Fruit fly (Drosophila melanogaster) whole organism, embryonic: ENCODE measurements around the gene CG7656.

ENCODE experiments used
- Abd-B ChIP-seq: fragments of 200-800 bp; sonication (Bioruptor generic); optimal IDR thresholded peaks from 2 replicates; lab custom pipeline; 2018; ENCODE audit warnings: missing biosample characterization, mild to moderate bottlenecking, missing genetic modification characterization, moderate library complexity
- B-H2 ChIP-seq: fragments of 200-800 bp; sonication (Bioruptor generic); optimal IDR thresholded peaks from 2 replicates; lab custom pipeline; 2018; ENCODE audit warnings: missing biosample characterization, mild to moderate bottlenecking, missing genetic modification characterization
- CG10543 ChIP-seq: fragments of 200-800 bp; sonication (Bioruptor generic); optimal IDR thresholded peaks from 3 replicates; lab custom pipeline; 2017; ENCODE audit warnings: missing biosample characterization, mild to moderate bottlenecking, missing genetic modification characterization, moderate library complexity
- CG12744 ChIP-seq: fragments of 200-800 bp; sonication (Bioruptor generic); optimal IDR thresholded peaks from 2 replicates; lab custom pipeline; 2016; ENCODE audit warnings: missing biosample characterization, missing genetic modification characterization
- CG14014 ChIP-seq: fragments of 200-800 bp; sonication (Bioruptor generic); IDR thresholded peaks from 2 replicates; pipeline ENCODE4 v1.3.6; 2022; ENCODE audit warnings: missing biosample characterization, missing genetic modification characterization
- CG16815 ChIP-seq: fragments of 200-800 bp; sonication (Bioruptor generic); optimal IDR thresholded peaks from 3 replicates; lab custom pipeline; 2017; ENCODE audit warnings: missing biosample characterization, mild to moderate bottlenecking, missing genetic modification characterization
- CG17186 ChIP-seq: fragments of 200-800 bp; sonication (Bioruptor generic); optimal IDR thresholded peaks from 3 replicates; lab custom pipeline; 2017; ENCODE audit warnings: missing biosample characterization, missing genetic modification reagents, missing genetic modification characterization
- CG17385 ChIP-seq: fragments of 200-800 bp; sonication (Bioruptor generic); optimal IDR thresholded peaks from 3 replicates; lab custom pipeline; 2018; ENCODE audit warnings: missing biosample characterization, mild to moderate bottlenecking, missing genetic modification characterization
- CG17802 ChIP-seq: fragments of 200-800 bp; sonication (Bioruptor generic); optimal IDR thresholded peaks from 2 replicates; lab custom pipeline; 2018; ENCODE audit warnings: missing biosample characterization, mild to moderate bottlenecking, missing genetic modification characterization, moderate library complexity
- CG18619 ChIP-seq: fragments of 200-800 bp; sonication (Bioruptor generic); optimal IDR thresholded peaks from 3 replicates; lab custom pipeline; 2017; ENCODE audit warnings: missing biosample characterization, mild to moderate bottlenecking, missing genetic modification characterization
- CG30403 ChIP-seq: fragments of 200-800 bp; sonication (Bioruptor generic); optimal IDR thresholded peaks from 3 replicates; lab custom pipeline; 2016; ENCODE audit warnings: missing biosample characterization, missing genetic modification characterization
- CG34224 ChIP-seq: fragments of 200-800 bp; sonication (Bioruptor generic); IDR thresholded peaks from 3 replicates; pipeline ENCODE4 v1.3.6; 2022; ENCODE audit warnings: missing biosample characterization, missing genetic modification characterization; ENCODE audit not compliant: partially characterized antibody
- CG43689 ChIP-seq: fragments of 200-800 bp; sonication (Bioruptor generic); IDR thresholded peaks from 2 replicates; pipeline ENCODE4 v1.3.6; 2022; ENCODE audit warnings: missing biosample characterization, missing genetic modification characterization
- CG7839 ChIP-seq: fragments of 200-800 bp; sonication (Bioruptor generic); optimal IDR thresholded peaks from 3 replicates; lab custom pipeline; 2018; ENCODE audit warnings: missing biosample characterization, mild to moderate bottlenecking, missing genetic modification characterization, moderate library complexity
- CG7987 ChIP-seq: fragments of 200-800 bp; sonication (Bioruptor generic); optimal IDR thresholded peaks from 2 replicates; lab custom pipeline; 2018; ENCODE audit warnings: missing biosample characterization, mild to moderate bottlenecking, missing genetic modification characterization, moderate library complexity
- CG9215 ChIP-seq: fragments of 200-800 bp; sonication (Bioruptor generic); IDR thresholded peaks from 2 replicates; pipeline ENCODE4 v1.3.6; 2022; ENCODE audit warnings: missing biosample characterization, missing genetic modification characterization
- CG9797 ChIP-seq: fragments of 200-800 bp; sonication (Bioruptor generic); optimal IDR thresholded peaks from 3 replicates; lab custom pipeline; 2018; ENCODE audit warnings: missing biosample characterization, mild to moderate bottlenecking, missing genetic modification characterization
- CTCF ChIP-seq: fragments of 200-800 bp; sonication (Bioruptor generic); optimal IDR thresholded peaks from 2 replicates; lab custom pipeline; 2017; ENCODE audit warnings: missing biosample characterization, mild to moderate bottlenecking, missing genetic modification characterization, moderate library complexity
- CoRest ChIP-seq: fragments of 200-800 bp; sonication (Bioruptor generic); optimal IDR thresholded peaks from 3 replicates; lab custom pipeline; 2018; ENCODE audit warnings: missing biosample characterization, mild to moderate bottlenecking, missing genetic modification characterization, moderate library complexity
- Doc3 ChIP-seq: fragments of 200-800 bp; sonication (Bioruptor generic); IDR thresholded peaks from 3 replicates; pipeline ENCODE4 v1.3.6; 2022; ENCODE audit warnings: missing biosample characterization, missing genetic modification characterization; ENCODE audit not compliant: partially characterized antibody
- H15 ChIP-seq: fragments of 200-800 bp; sonication (Bioruptor generic); IDR thresholded peaks from 3 replicates; pipeline ENCODE4 v1.3.6; 2022; ENCODE audit warnings: missing biosample characterization, missing genetic modification characterization
- Hey ChIP-seq: fragments of 200-800 bp; sonication (Bioruptor generic); optimal IDR thresholded peaks from 3 replicates; lab custom pipeline; 2018; ENCODE audit warnings: missing biosample characterization, mild to moderate bottlenecking, missing genetic modification characterization
- Hr51 ChIP-seq, 2 experiments: fragments of 200-800 bp; sonication (Bioruptor generic); optimal IDR thresholded peaks; 2 replicates in 1 of 2; 3 replicates in 1 of 2; lab custom pipeline; 2016 to 2018; ENCODE audit warnings: missing biosample characterization in 2 of 2, missing genetic modification characterization in 2 of 2, mild to moderate bottlenecking in 1 of 2, moderate library complexity in 1 of 2
- Max ChIP-seq: fragments of 200-800 bp; sonication (Bioruptor generic); optimal IDR thresholded peaks from 2 replicates; lab custom pipeline; 2016; ENCODE audit warnings: missing biosample characterization, mild to moderate bottlenecking, missing genetic modification characterization
- NC2α ChIP-seq: fragments of 200-800 bp; sonication (Bioruptor generic); optimal IDR thresholded peaks from 2 replicates; lab custom pipeline; 2016; ENCODE audit warnings: missing biosample characterization, missing genetic modification characterization
- NC2β ChIP-seq: fragments of 200-800 bp; sonication (Bioruptor generic); optimal IDR thresholded peaks from 2 replicates; lab custom pipeline; 2016; ENCODE audit warnings: missing biosample characterization, missing genetic modification characterization
- Side ChIP-seq: fragments of 200-800 bp; sonication (Bioruptor generic); optimal IDR thresholded peaks from 2 replicates; lab custom pipeline; 2016; ENCODE audit warnings: missing biosample characterization, missing genetic modification characterization
- Sox100B ChIP-seq: fragments of 200-800 bp; sonication (Bioruptor generic); optimal IDR thresholded peaks from 3 replicates; lab custom pipeline; 2018; ENCODE audit warnings: missing biosample characterization, mild to moderate bottlenecking, missing genetic modification characterization
- Sox102F ChIP-seq: fragments of 200-800 bp; sonication (Bioruptor generic); optimal IDR thresholded peaks from 2 replicates; lab custom pipeline; 2018; ENCODE audit warnings: missing biosample characterization, mild to moderate bottlenecking, missing genetic modification characterization, moderate library complexity
- Usf ChIP-seq: fragments of 200-800 bp; sonication (Bioruptor generic); optimal IDR thresholded peaks from 2 replicates; lab custom pipeline; 2017; ENCODE audit warnings: missing genotype, missing biosample characterization, missing genetic modification characterization
- Vsx1 ChIP-seq: fragments of 200-800 bp; sonication (Bioruptor generic); optimal IDR thresholded peaks from 2 replicates; lab custom pipeline; 2017; ENCODE audit warnings: missing biosample characterization, mild to moderate bottlenecking, missing genetic modification characterization, missing genetic modification reagents
- bowl ChIP-seq: fragments of 200-800 bp; sonication (Bioruptor generic); IDR thresholded peaks from 2 replicates; pipeline ENCODE4 v1.3.6; 2022; ENCODE audit warnings: missing biosample characterization, missing genetic modification characterization
- cad ChIP-seq: fragments of >200 bp; optimal IDR thresholded peaks from 2 replicates; lab custom pipeline; 2017; ENCODE audit warnings: missing biosample characterization, missing genetic modification characterization
- cato ChIP-seq: fragments of 200-800 bp; sonication (Bioruptor generic); optimal IDR thresholded peaks from 2 replicates; lab custom pipeline; 2016; ENCODE audit warnings: missing biosample characterization, missing genetic modification characterization, borderline replicate concordance
- chm ChIP-seq: fragments of 200-800 bp; sonication (Bioruptor generic); IDR thresholded peaks from 2 replicates; pipeline ENCODE4 v1.3.6; 2022; ENCODE audit warnings: missing biosample characterization, missing genetic modification characterization
- dmrt11E ChIP-seq: fragments of 200-800 bp; sonication (Bioruptor generic); optimal IDR thresholded peaks from 3 replicates; lab custom pipeline; 2018; ENCODE audit warnings: missing biosample characterization, mild to moderate bottlenecking, missing genetic modification characterization, moderate library complexity
- esg ChIP-seq: fragments of 200-800 bp; sonication (Bioruptor generic); conservative IDR thresholded peaks from 2 replicates; pipeline ENCODE4 v1.3.6; 2022; ENCODE audit warnings: missing biosample characterization, missing genetic modification characterization
- ewg ChIP-seq: fragments of 200-800 bp; sonication (Bioruptor generic); optimal IDR thresholded peaks from 3 replicates; lab custom pipeline; 2017; ENCODE audit warnings: mild to moderate bottlenecking, missing biosample characterization, missing genetic modification reagents, missing genetic modification characterization
- exex ChIP-seq: fragments of 200-800 bp; sonication (Bioruptor generic); optimal IDR thresholded peaks from 4 replicates; lab custom pipeline; 2018; ENCODE audit warnings: missing biosample characterization, mild to moderate bottlenecking, missing genetic modification characterization, moderate library complexity
- grau ChIP-seq: fragments of 200-800 bp; optimal IDR thresholded peaks from 3 replicates; lab custom pipeline; 2019; ENCODE audit warnings: missing biosample characterization, mild to moderate bottlenecking, missing genetic modification characterization, moderate library complexity
- hb ChIP-seq: fragments of 200-800 bp; sonication (Bioruptor generic); IDR thresholded peaks from 3 replicates; pipeline ENCODE4 v1.3.6; 2022; ENCODE audit warnings: missing biosample characterization, missing genetic modification characterization; ENCODE audit not compliant: partially characterized antibody
- hbn ChIP-seq: fragments of 200-800 bp; sonication (Bioruptor generic); IDR thresholded peaks from 2 replicates; pipeline ENCODE4 v1.3.6; 2022; ENCODE audit warnings: missing biosample characterization, missing genetic modification characterization; ENCODE audit not compliant: partially characterized antibody
- ken ChIP-seq: fragments of 200-800 bp; sonication (Bioruptor generic); IDR thresholded peaks from 3 replicates; pipeline ENCODE4 v1.3.6; 2022; ENCODE audit warnings: missing biosample characterization, missing genetic modification characterization
- lmd ChIP-seq: fragments of 200-800 bp; sonication (Bioruptor generic); IDR thresholded peaks from 2 replicates; pipeline ENCODE4 v1.3.6; 2022; ENCODE audit warnings: missing biosample characterization, missing genetic modification characterization
- mam ChIP-seq: fragments of 200-800 bp; sonication (Bioruptor generic); optimal IDR thresholded peaks from 3 replicates; lab custom pipeline; 2016; ENCODE audit warnings: missing biosample characterization, missing genetic modification characterization
- sd ChIP-seq: fragments of 200-800 bp; sonication (Bioruptor generic); optimal IDR thresholded peaks from 3 replicates; lab custom pipeline; 2018; ENCODE audit warnings: missing biosample characterization, mild to moderate bottlenecking, missing genetic modification characterization, moderate library complexity
- shn ChIP-seq: fragments of 200-800 bp; sonication (Bioruptor generic); optimal IDR thresholded peaks from 3 replicates; lab custom pipeline; 2016; ENCODE audit warnings: missing biosample characterization, missing genetic modification characterization
- so ChIP-seq: fragments of 200-800 bp; sonication (Bioruptor generic); IDR thresholded peaks from 3 replicates; pipeline ENCODE4 v1.3.6; 2022; ENCODE audit warnings: missing biosample characterization, missing genetic modification characterization
- tna ChIP-seq: fragments of 200-800 bp; sonication (Bioruptor generic); IDR thresholded peaks from 2 replicates; pipeline ENCODE4 v1.3.6; 2022; ENCODE audit warnings: missing biosample characterization, missing genetic modification characterization; ENCODE audit not compliant: partially characterized antibody

The CG7656 gene

DNA sequence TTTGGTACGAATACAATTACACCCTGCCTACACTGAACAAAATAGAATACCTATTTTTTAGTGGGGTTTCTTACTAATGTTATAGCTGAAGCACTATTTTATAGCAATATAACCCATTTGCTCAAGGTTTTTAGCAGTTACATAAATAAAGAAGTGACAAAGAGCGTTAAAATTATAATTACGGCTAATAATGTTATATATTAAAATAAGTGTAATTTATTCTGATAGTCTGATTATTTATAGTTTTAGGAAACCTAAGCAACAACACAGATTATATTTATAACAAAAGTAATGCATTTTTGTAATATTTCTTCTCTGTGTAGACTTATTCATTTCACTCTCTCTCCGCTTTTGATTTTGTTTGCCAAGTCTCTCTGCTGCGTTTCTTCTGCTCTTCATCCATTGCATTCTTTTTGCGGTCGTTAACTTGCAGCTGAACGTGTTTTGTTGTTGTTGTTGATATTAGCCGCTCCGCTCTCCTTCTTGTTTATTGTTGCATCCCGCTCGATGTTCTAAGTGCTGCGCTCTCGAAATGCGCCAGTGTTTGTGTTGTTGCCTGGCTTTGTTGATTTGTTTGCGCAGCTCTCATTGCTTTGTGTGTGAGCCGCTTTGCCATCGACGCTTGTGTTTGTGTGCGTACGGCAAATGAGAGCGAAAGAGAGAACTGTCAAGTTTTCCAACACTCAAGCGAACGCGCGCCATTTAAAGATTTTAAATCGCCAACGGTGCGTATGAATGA, 37.9 kb upstream of the CG7656 start (continued):
- TF ChIP-seq Max (peak; percentile 73), NC2β (peak; percentile 6), CG17385 (GFP tag; lab: Kevin White, UChicago) (peak; percentile 86), mam (GFP tag; lab: Kevin White, UChicago) (peak; percentile 55), cato (peak; percentile 66), sd (tag; lab: Kevin White, UChicago) (peak; percentile 59), Abd-B (GFP tag; lab: Kevin White, UChicago) (peak; percentile 95), CG34224 (GFP tag; lab: Robert Waterston, UW) (no peak), dmrt11E (tag; lab: Kevin White, UChicago) (peak; percentile 69), CG9797 (GFP tag; lab: Kevin White, UChicago) (peak; percentile 11), CG9215 (GFP tag; lab: Robert Waterston, UW) (peak; percentile 87), Sox102F (GFP tag; lab: Kevin White, UChicago) (peak; percentile 97), CG10543 (GFP tag; lab: Kevin White, UChicago) (peak; percentile 57), NC2α (no peak), CG16815 (peak; percentile 85), CoRest (peak; percentile 97), CG14014 (peak; percentile 76), cad (no peak), CG17802 (tag; lab: Kevin White, UChicago) (peak; percentile 57), CG7839 (tag; lab: Kevin White, UChicago) (peak; percentile 96), CG43689 (GFP tag; lab: Robert Waterston, UW) (peak; percentile 29; the same call in 1 of the 2 replicates), CTCF (peak; percentile 42), CG18619 (peak; percentile 87), H15 (GFP tag; lab: Robert Waterston, UW) (peak; percentile 76), Vsx1 (GFP tag; lab: Kevin White, UChicago) (peak; percentile 87), chm (GFP tag; lab: Robert Waterston, UW) (0 out of 2 replicates have a peak, but pooled peaks have one; percentile 8), Doc3 (GFP tag; lab: Robert Waterston, UW) (no peak), Hr51 (GFP tag; optimal IDR thresholded peaks at IDR 0.05; lab: Kevin White, UChicago) (peak in 1 of 2 experiments; percentile 95), ken (GFP tag; lab: Robert Waterston, UW) (peak; percentile 63; the same call in 2 of the 3 replicates), grau (tag; lab: Kevin White, UChicago) (peak; percentile 94), exex (tag; lab: Kevin White, UChicago) (peak; percentile 56), hbn (GFP tag; lab: Robert Waterston, UW) (no peak), ewg (GFP tag; lab: Kevin White, UChicago) (peak; percentile 82), CG30403 (GFP tag; lab: Kevin White, UChicago) (peak; percentile 95), Usf (GFP tag; lab: Kevin White, UChicago) (peak; percentile 74), CG12744 (GFP tag; lab: Kevin White, UChicago) (no peak), bowl (GFP tag; lab: Robert Waterston, UW) (0 out of 2 replicates have a peak, but pooled peaks have one; percentile 11), Hey (tag; lab: Kevin White, UChicago) (no peak), hb (GFP tag; lab: Robert Waterston, UW) (no peak), B-H2 (GFP tag; lab: Kevin White, UChicago) (peak; percentile 44), esg (peak; percentile 84), CG17186 (peak; percentile 17), Side (GFP tag; lab: Kevin White, UChicago) (no peak), so (peak; percentile 57; the same call in 1 of the 3 replicates), lmd (GFP tag; lab: Robert Waterston, UW) (peak; percentile 93), CG7987 (GFP tag; lab: Kevin White, UChicago) (peak; percentile 81), Sox100B (GFP tag; lab: Kevin White, UChicago) (peak; percentile 97), shn (no peak), tna (GFP tag; lab: Robert Waterston, UW) (no peak)
